Worm (Caenorhabditis elegans) whole organism, L2 larva: ENCODE measurements around the gene nhr-10.

Experiments used
- alr-1 ChIP-seq: fragments of 150-350 bp; optimal IDR thresholded peaks from 2 replicates; lab custom pipeline; 2014; ENCODE audit warnings: missing biosample characterization, missing genetic modification characterization
- ama-1 ChIP-seq: fragments of 150-350 bp; optimal IDR thresholded peaks from 2 replicates; lab custom pipeline; 2018; ENCODE audit warnings: inconsistent platforms
- fos-1 ChIP-seq: fragments of 150-350 bp; optimal IDR thresholded peaks from 2 replicates; lab custom pipeline; 2014; ENCODE audit warnings: missing biosample characterization, missing genetic modification characterization
- lin-11 ChIP-seq: fragments of 150-350 bp; sonication (generic microtip); optimal IDR thresholded peaks from 2 replicates; lab custom pipeline; 2014; ENCODE audit warnings: missing biosample characterization, missing genetic modification characterization, inconsistent platforms, mixed read lengths
- lsy-2 ChIP-seq, 2 experiments: fragments of 150-350 bp in 1 of 2; sonication (generic microtip) in 1 of 2; optimal IDR thresholded peaks; 2 replicates each; lab custom pipeline; 2014 to 2017; ENCODE audit warnings: missing biosample characterization in 2 of 2, missing genetic modification characterization in 2 of 2
- mbf-1 ChIP-seq: sonication (generic microtip); optimal IDR thresholded peaks from 2 replicates; lab custom pipeline; 2017; ENCODE audit warnings: missing biosample characterization, missing genetic modification characterization
- nhr-12 ChIP-seq: fragments of 150-350 bp; optimal IDR thresholded peaks from 2 replicates; lab custom pipeline; 2014; ENCODE audit warnings: missing biosample characterization, missing genetic modification characterization
- nhr-129 ChIP-seq: fragments of 150-350 bp; optimal IDR thresholded peaks from 2 replicates; lab custom pipeline; 2014; ENCODE audit warnings: missing biosample characterization, missing genetic modification characterization
- unc-55 ChIP-seq: fragments of 150-350 bp; sonication (generic microtip); optimal IDR thresholded peaks from 3 replicates; lab custom pipeline; 2014; ENCODE audit warnings: missing biosample characterization, missing genetic modification reagents, missing genetic modification characterization
- unc-62 ChIP-seq: fragments of 150-350 bp; optimal IDR thresholded peaks from 2 replicates; lab custom pipeline; 2014; ENCODE audit warnings: missing biosample characterization, missing genetic modification reagents, missing genetic modification characterization
- zag-1 ChIP-seq: fragments of 150-350 bp; optimal IDR thresholded peaks from 2 replicates; lab custom pipeline; 2014; ENCODE audit warnings: missing biosample characterization, missing genetic modification characterization
- ztf-4 ChIP-seq: fragments of 150-350 bp; optimal IDR thresholded peaks from 2 replicates; lab custom pipeline; 2014; ENCODE audit warnings: missing biosample characterization, missing genetic modification characterization

DNA sequence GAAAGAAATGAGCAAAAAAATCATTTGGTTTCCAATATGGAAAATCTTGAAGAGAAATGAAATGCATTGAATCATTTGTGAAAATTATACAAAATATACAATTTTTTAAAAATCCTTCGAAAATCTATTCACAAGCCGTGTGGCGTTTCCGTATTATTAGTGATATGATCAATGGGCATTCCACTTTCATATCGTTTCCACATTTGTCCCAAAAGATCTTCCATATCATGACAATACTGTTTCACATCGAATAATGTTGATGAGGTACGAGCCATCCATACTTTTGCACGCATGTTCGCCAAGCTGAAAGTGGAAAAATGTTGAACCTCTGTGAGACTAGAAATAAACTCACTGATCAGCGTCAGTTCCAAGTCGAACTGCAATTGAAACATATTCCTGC lies 31.1 kb upstream of the nhr-10 start:
- TF ChIP-seq zag-1 (tag; lab: Kevin White, UChicago): no peak
- no peak for TF ChIP-seq ztf-4 (tag; lab: Kevin White, UChicago)
- TF ChIP-seq unc-55 (GFP tag; lab: Kevin White, UChicago): no peak
- TF ChIP-seq mbf-1 (tag; lab: Kevin White, UChicago): no peak
- no peak for TF ChIP-seq fos-1 (tag; lab: Kevin White, UChicago)
- no peak for TF ChIP-seq unc-62 (GFP tag; lab: Kevin White, UChicago)
- TF ChIP-seq nhr-129 (tag; lab: Kevin White, UChicago): no peak
- TF ChIP-seq ama-1 (lab: Kevin White, UChicago): no peak
- TF ChIP-seq lin-11 (tag; lab: Kevin White, UChicago): no peak
- TF ChIP-seq nhr-12 (tag; lab: Kevin White, UChicago): no peak
- no peak for TF ChIP-seq alr-1 (tag; lab: Kevin White, UChicago)
- TF ChIP-seq lsy-2 (tag; optimal IDR thresholded peaks at IDR 0.05; lab: Kevin White, UChicago): no peak
